Fruit fly (Drosophila melanogaster) whole organism, prepupa: ENCODE data around the gene Lcp65Af.

Source experiments
- Blimp-1 ChIP-seq: fragments of 200-800 bp; sonication (Bioruptor generic); optimal IDR thresholded peaks from 3 replicates; lab custom pipeline; 2017; ENCODE audit warnings: missing biosample characterization, missing genetic modification characterization, mild to moderate bottlenecking, moderate library complexity, missing genetic modification reagents
- CG10669 ChIP-seq: fragments of 200-800 bp; sonication (Bioruptor generic); optimal IDR thresholded peaks from 3 replicates; lab custom pipeline; 2018; ENCODE audit warnings: missing biosample characterization, mild to moderate bottlenecking, missing genetic modification characterization, moderate library complexity
- CG11902 ChIP-seq: fragments of 200-800 bp; sonication (Bioruptor generic); optimal IDR thresholded peaks from 3 replicates; lab custom pipeline; 2016; ENCODE audit warnings: missing biosample characterization, missing genetic modification characterization
- CG1621 ChIP-seq: fragments of 200-800 bp; sonication (Bioruptor generic); optimal IDR thresholded peaks from 3 replicates; lab custom pipeline; 2018; ENCODE audit warnings: missing biosample characterization, mild to moderate bottlenecking, missing genetic modification characterization
- CG16779 ChIP-seq: fragments of 200-800 bp; sonication (Bioruptor generic); optimal IDR thresholded peaks from 3 replicates; lab custom pipeline; 2017; ENCODE audit warnings: missing biosample characterization, mild to moderate bottlenecking, missing genetic modification characterization
- CG34406 ChIP-seq: fragments of 200-800 bp; sonication (Bioruptor generic); optimal IDR thresholded peaks from 3 replicates; lab custom pipeline; 2016; ENCODE audit warnings: missing biosample characterization, missing genetic modification characterization
- CG6163 ChIP-seq: fragments of 200-800 bp; sonication (Bioruptor generic); IDR thresholded peaks from 3 replicates; pipeline ENCODE4 v1.3.6; 2022; ENCODE audit warnings: missing biosample characterization, missing genetic modification characterization
- CG9139 ChIP-seq: fragments of 200-800 bp; sonication (Bioruptor generic); optimal IDR thresholded peaks from 3 replicates; lab custom pipeline; 2017; ENCODE audit warnings: missing biosample characterization, mild to moderate bottlenecking, missing genetic modification characterization
- OdsH ChIP-seq: fragments of 200-800 bp; sonication (Bioruptor generic); optimal IDR thresholded peaks from 3 replicates; lab custom pipeline; 2016; ENCODE audit warnings: missing biosample characterization, missing genetic modification characterization
- Sox102F ChIP-seq: fragments of 200-800 bp; sonication (Bioruptor generic); optimal IDR thresholded peaks from 2 replicates; lab custom pipeline; 2016; ENCODE audit warnings: missing biosample characterization, mild to moderate bottlenecking, missing genetic modification characterization
- dsx ChIP-seq: fragments of 200-800 bp; optimal IDR thresholded peaks from 3 replicates; lab custom pipeline; 2019; ENCODE audit warnings: missing biosample characterization, mild to moderate bottlenecking, missing genetic modification characterization, moderate library complexity; ENCODE audit not compliant: poor library complexity, severe bottlenecking
- esn ChIP-seq: fragments of 200-800 bp; sonication (Bioruptor generic); optimal IDR thresholded peaks from 2 replicates; lab custom pipeline; 2016; ENCODE audit warnings: missing biosample characterization, mild to moderate bottlenecking, missing genetic modification characterization, moderate library complexity
- salr ChIP-seq, 2 experiments: fragments of 200-800 bp; sonication (Bioruptor generic); optimal IDR thresholded peaks; 3 replicates each; lab custom pipeline; 2016 to 2018; ENCODE audit warnings: missing biosample characterization in 2 of 2, missing genetic modification characterization in 2 of 2, mild to moderate bottlenecking in 1 of 2
- svp ChIP-seq: fragments of 200-800 bp; sonication (Bioruptor generic); peaks from one replicate; lab custom pipeline; 2016; ENCODE audit warnings: missing biosample characterization, missing genetic modification characterization

dm6 chr3L:6141538-6141937 is 4.9 kb upstream of the Lcp65Af start:
- TF ChIP-seq OdsH (no peak), salr (GFP tag; optimal IDR thresholded peaks at IDR 0.05; lab: Kevin White, UChicago) (no peak), Sox102F (GFP tag; lab: Kevin White, UChicago) (no peak), dsx (GFP tag; lab: Kevin White, UChicago) (no peak), CG11902 (no peak), CG1621 (tag; lab: Kevin White, UChicago) (no peak), CG34406 (GFP tag; lab: Kevin White, UChicago) (no peak), CG9139 (GFP tag; lab: Kevin White, UChicago) (no peak), CG10669 (no peak), Blimp-1 (GFP tag; lab: Kevin White, UChicago) (peak; percentile 92), CG6163 (no peak), svp (GFP tag; lab: Kevin White, UChicago) (no peak), esn (GFP tag; lab: Kevin White, UChicago) (no peak), CG16779 (tag; lab: Kevin White, UChicago) (no peak)
